Worm (Caenorhabditis elegans): ENCODE measurements around the gene R160.12.

The R160.12 gene

DNA sequence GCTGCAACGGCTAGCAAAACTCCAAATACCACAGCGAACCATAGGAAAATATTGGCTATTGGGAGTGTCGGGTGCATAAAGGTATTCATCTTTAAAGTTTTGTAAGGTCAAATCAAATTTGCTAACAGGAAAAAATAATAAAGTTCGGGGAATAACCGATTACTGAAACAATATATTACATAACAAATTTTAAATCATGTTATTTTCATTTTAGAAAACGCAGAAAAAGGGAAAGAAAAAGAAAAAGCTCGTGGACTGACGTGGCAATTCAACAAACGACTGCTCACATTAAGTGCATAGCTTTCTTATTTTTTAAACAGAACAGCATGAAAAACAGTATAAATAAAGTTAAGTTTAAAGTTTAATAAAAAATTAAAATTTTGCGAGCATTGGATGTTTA lies 4.5 kb downstream of the R160.12 start, which contains the start of gene R160.6:
Gene R160.6 (minus strand): TSS at position 101 of the 400 bp plus-strand sequence.
- TF ChIP-seq unc-55 (GFP tag; optimal IDR thresholded peaks at IDR 0.05): no peak
- TF ChIP-seq unc-42 (tag; optimal IDR thresholded peaks at IDR 0.05): no peak
- no peak for TF ChIP-seq zip-5 (tag; optimal IDR thresholded peaks at IDR 0.05)
- no peak for TF ChIP-seq odd-2 (tag; optimal IDR thresholded peaks at IDR 0.05)
- no peak for TF ChIP-seq rnt-1 (tag; optimal IDR thresholded peaks at IDR 0.05)
- no peak for TF ChIP-seq ztf-16 (tag; optimal IDR thresholded peaks at IDR 0.05)
- TF ChIP-seq fax-1 (tag; optimal IDR thresholded peaks at IDR 0.05): no peak
- TF ChIP-seq C08G9.2 (tag; optimal IDR thresholded peaks at IDR 0.05): no peak

DNA sequence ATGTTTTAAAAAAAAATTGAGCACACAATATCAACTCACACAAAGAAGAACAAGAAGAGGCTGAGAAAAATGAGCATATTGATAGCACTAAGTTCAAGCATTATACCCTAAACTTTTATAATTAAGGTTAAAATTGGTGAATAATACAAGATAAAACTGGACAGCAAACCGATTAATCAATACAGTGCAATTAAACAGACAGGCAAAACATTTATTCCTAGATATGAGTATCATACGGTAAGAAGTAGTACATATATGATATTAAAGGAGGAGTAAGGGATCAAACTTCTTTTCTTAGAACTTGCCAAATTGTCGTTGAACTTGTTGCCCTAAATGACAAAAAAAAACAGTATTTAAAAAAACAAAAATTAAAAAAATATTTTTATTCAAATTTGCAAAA lies 5.6 kb downstream of the R160.12 start, which contains the start of gene R160.14:
Gene R160.14 (minus strand): TSS at position 101 of the 400 bp plus-strand sequence.
- TF ChIP-seq ceh-19 (GFP tag; optimal IDR thresholded peaks at IDR 0.05) (no peak), C38D4.7 (GFP tag; optimal IDR thresholded peaks at IDR 0.05) (no peak), dmd-4 (tag; optimal IDR thresholded peaks at IDR 0.05; ENCODE audit: borderline replicate concordance) (no peak), ceh-45 (GFP tag; IDR thresholded peaks at IDR 0.05) (no peak), hlh-8 (tag; optimal IDR thresholded peaks at IDR 0.05) (no peak), ceh-34 (tag; optimal IDR thresholded peaks at IDR 0.05) (no peak), elt-2 (tag; optimal IDR thresholded peaks at IDR 0.05) (no peak), hlh-15 (tag; optimal IDR thresholded peaks at IDR 0.05) (no peak), ceh-6 (GFP tag; optimal IDR thresholded peaks at IDR 0.05) (no peak), T23F11.4 (GFP tag; optimal IDR thresholded peaks at IDR 0.05) (no peak), ceh-24 (tag; optimal IDR thresholded peaks at IDR 0.05) (no peak), nhr-11 (tag; optimal IDR thresholded peaks at IDR 0.05) (no peak), unc-86 (tag; optimal IDR thresholded peaks at IDR 0.05) (no peak), fkh-10 (GFP tag; optimal IDR thresholded peaks at IDR 0.05) (no peak), pax-1 (tag; optimal IDR thresholded peaks at IDR 0.05) (no peak), pha-2 (tag; optimal IDR thresholded peaks at IDR 0.05) (no peak), tbx-2 (tag; optimal IDR thresholded peaks at IDR 0.05) (no peak), ceh-9 (tag; optimal IDR thresholded peaks at IDR 0.05) (no peak), ceh-22 (tag; optimal IDR thresholded peaks at IDR 0.05) (no peak)

DNA sequence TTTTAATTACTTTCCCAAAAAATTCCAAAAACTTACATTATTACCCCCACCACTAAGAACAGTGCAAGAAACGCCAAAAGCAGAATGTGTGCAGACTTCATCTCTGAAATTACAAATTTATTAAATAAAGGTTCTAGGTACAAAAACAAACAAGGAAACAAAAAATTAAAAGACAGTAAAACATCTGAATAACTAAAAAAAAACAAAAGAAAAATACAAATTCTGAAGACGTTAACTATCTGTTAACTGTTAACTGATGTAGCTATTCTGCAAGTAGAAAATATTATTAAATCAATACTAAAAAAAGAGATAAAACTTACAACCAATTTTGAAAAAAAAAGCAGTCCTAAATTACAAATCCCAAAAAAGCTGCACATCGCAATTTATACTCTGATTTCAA lies 6.2 kb downstream of the R160.12 start, which contains the start of gene R160.13:
Gene R160.13 (minus strand): TSS at position 101 of the 400 bp plus-strand sequence.
- TF ChIP-seq ref-2 (tag; optimal IDR thresholded peaks at IDR 0.05) (no peak), C08G9.2 (tag; optimal IDR thresholded peaks at IDR 0.05) (no peak), hlh-15 (tag; optimal IDR thresholded peaks at IDR 0.05) (no peak), elt-4 (tag; optimal IDR thresholded peaks at IDR 0.05) (no peak), sox-4 (tag; optimal IDR thresholded peaks at IDR 0.05) (no peak), ztf-16 (tag; optimal IDR thresholded peaks at IDR 0.05) (no peak), syd-9 (tag; optimal IDR thresholded peaks at IDR 0.05) (no peak), pros-1 (tag; optimal IDR thresholded peaks at IDR 0.05) (no peak), unc-55 (GFP tag; optimal IDR thresholded peaks at IDR 0.05) (no peak), lin-11 (tag; optimal IDR thresholded peaks at IDR 0.05) (no peak), eyg-1 (tag; optimal IDR thresholded peaks at IDR 0.05) (no peak), elt-2 (tag; optimal IDR thresholded peaks at IDR 0.05) (no peak), npax-4 (tag; optimal IDR thresholded peaks at IDR 0.05) (no peak), unc-3 (GFP tag; conservative IDR thresholded peaks at IDR 0.05) (no peak), unc-3 (tag; optimal IDR thresholded peaks at IDR 0.05) (no peak), nfya-1 (tag; optimal IDR thresholded peaks at IDR 0.05) (no peak), dmd-4 (tag; optimal IDR thresholded peaks at IDR 0.05; ENCODE audit: borderline replicate concordance) (no peak), pha-4 (tag; optimal IDR thresholded peaks at IDR 0.05) (no peak), ceh-24 (tag; optimal IDR thresholded peaks at IDR 0.05) (no peak)
